Fruit fly (Drosophila melanogaster): ENCODE results near the gene t-Grip91.

t-Grip91 gene

DNA sequence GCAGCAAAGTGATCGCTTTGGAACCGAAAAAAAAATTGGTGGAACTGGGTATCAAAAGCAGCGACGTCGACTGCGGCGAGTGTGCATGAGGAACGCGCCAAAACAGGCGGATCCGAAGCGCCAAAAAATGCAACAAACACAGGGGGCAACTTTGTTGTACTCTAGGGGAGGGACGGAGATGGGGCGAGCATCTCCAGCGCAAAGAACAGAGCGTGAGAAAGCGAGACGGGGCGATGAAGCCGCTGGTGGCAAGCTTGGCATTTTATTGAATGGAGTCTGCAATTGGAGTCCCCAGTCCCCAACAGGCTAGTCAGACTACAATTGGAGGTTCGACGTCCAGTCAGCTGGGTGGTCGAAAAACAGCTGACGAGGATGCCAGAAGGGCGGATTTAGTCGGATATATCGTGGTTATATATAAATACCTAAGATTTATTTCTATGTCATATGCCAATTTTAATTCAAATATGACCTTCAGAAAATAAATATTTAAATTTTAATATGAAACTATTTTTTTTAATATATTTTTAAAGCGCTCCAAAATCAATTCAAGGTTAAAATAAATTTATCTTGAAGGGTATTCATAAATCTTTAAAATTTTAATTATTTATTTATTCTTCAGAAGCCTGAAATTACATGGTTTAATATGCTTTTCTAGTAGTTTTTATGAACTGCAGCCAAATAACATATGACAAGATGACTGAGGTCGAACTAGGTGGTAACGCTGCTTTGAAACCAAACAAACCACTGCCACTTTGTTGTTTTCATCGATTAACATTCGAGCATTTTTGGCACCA is 37.1 kb upstream of the t-Grip91 start (continued):
- TF ChIP-seq insv (GFP tag; optimal IDR thresholded peaks at IDR 0.05) (peak in 1 of 2 experiments; percentile 27), CG6272 (GFP tag; IDR thresholded peaks at IDR 0.05) (0 out of 2 replicates have a peak, but pooled peaks have one; percentile 50), Six4 (GFP tag; optimal IDR thresholded peaks at IDR 0.05) (peak; percentile 87), grau (tag; optimal IDR thresholded peaks at IDR 0.05) (peak; percentile 95), CkIIα-i1 (GFP tag; IDR thresholded peaks at IDR 0.05) (no peak), sna (GFP tag; IDR thresholded peaks at IDR 0.05; ENCODE audit: partially characterized antibody) (no peak), otp (GFP tag; IDR thresholded peaks at IDR 0.05) (0 out of 3 replicates have a peak, but pooled peaks have one; percentile 32), Blimp-1 (GFP tag; optimal IDR thresholded peaks at IDR 0.05) (peak; percentile 89), pnt (GFP tag; optimal IDR thresholded peaks at IDR 0.05) (no peak), CG33557 (GFP tag; optimal IDR thresholded peaks at IDR 0.05) (peak; percentile 98), CG8478 (optimal IDR thresholded peaks at IDR 0.05) (no peak), cato (GFP tag; optimal IDR thresholded peaks at IDR 0.05; ENCODE audit: borderline replicate concordance) (peak; percentile 81), HLHmδ (GFP tag; optimal IDR thresholded peaks at IDR 0.05) (no peak), CG34224 (GFP tag; IDR thresholded peaks at IDR 0.05; ENCODE audit: partially characterized antibody) (no peak), CrebB (tag; optimal IDR thresholded peaks at IDR 0.05) (peak; percentile 42), hth (optimal IDR thresholded peaks at IDR 0.05) (no peak), sqz (GFP tag; optimal IDR thresholded peaks at IDR 0.05) (peak; percentile 74), dmrt11E (tag; optimal IDR thresholded peaks at IDR 0.05) (peak; percentile 97), sc (optimal IDR thresholded peaks at IDR 0.05) (no peak), sc (GFP tag; optimal IDR thresholded peaks at IDR 0.05) (peak; percentile 93), Dfd (GFP tag; optimal IDR thresholded peaks at IDR 0.05) (no peak), CG10274 (GFP tag; optimal IDR thresholded peaks at IDR 0.05) (peak; percentile 72), corto (GFP tag; optimal IDR thresholded peaks at IDR 0.05) (no peak), Hand (GFP tag; optimal IDR thresholded peaks at IDR 0.05) (peak; percentile 79), Jarid2 (GFP tag; optimal IDR thresholded peaks at IDR 0.05) (no peak), sim (GFP tag; IDR thresholded peaks at IDR 0.05) (peak; percentile 32; the same call in 1 of the 2 replicates), Sry-δ (GFP tag; optimal IDR thresholded peaks at IDR 0.05) (no peak), wek (GFP tag; optimal IDR thresholded peaks at IDR 0.05) (no peak), CG16779 (GFP tag; IDR thresholded peaks at IDR 0.05) (no peak), BtbVII (GFP tag; optimal IDR thresholded peaks at IDR 0.05) (peak; percentile 88), tap (tag; optimal IDR thresholded peaks at IDR 0.05) (peak; percentile 87), CG17802 (tag; optimal IDR thresholded peaks at IDR 0.05) (peak; percentile 32), CG12942 (GFP tag; optimal IDR thresholded peaks at IDR 0.05) (peak; percentile 73), CG9437 (GFP tag; optimal IDR thresholded peaks at IDR 0.05) (peak; percentile 95), CG16813 (GFP tag; IDR thresholded peaks at IDR 0.05; ENCODE audit: partially characterized antibody) (0 out of 3 replicates have a peak, but pooled peaks have one; percentile 19), caup (GFP tag; optimal IDR thresholded peaks at IDR 0.05; ENCODE audit: severe bottlenecking) (peak; percentile 87), Drgx (GFP tag; IDR thresholded peaks at IDR 0.05) (peak; percentile 69), gt (GFP tag; IDR thresholded peaks at IDR 0.05) (peak; percentile 66), CG13775 (GFP tag; optimal IDR thresholded peaks at IDR 0.05) (peak; percentile 96), ara (GFP tag; IDR thresholded peaks at IDR 0.05) (no peak; the same call in 1 of the 2 replicates), Awh (GFP tag; IDR thresholded peaks at IDR 0.05) (peak; percentile 83), pita (GFP tag; optimal IDR thresholded peaks at IDR 0.05) (no peak), abd-A (tag; optimal IDR thresholded peaks at IDR 0.05) (no peak), Usf (GFP tag; optimal IDR thresholded peaks at IDR 0.05) (peak; percentile 88), CG43689 (GFP tag; IDR thresholded peaks at IDR 0.05) (no peak), slou (GFP tag; optimal IDR thresholded peaks at IDR 0.05) (peak; percentile 71), CG6254 (GFP tag; optimal IDR thresholded peaks at IDR 0.05) (peak; percentile 76), Hr3 (GFP tag; optimal IDR thresholded peaks at IDR 0.05) (peak; percentile 91), E2f1 (GFP tag; IDR thresholded peaks at IDR 0.05) (peak; percentile 39; the same call in 1 of the 2 replicates)
